Fruit fly (Drosophila melanogaster) whole organism, wandering third instar larva: ENCODE measurements around the gene CG46192.
"Not testable (repeated sequence)": the region's sequence is repeated elsewhere in the genome, so short reads cannot be mapped to it uniquely, and the experiment has no call there.

Experiments
- Hr83 ChIP-seq: fragments of 200-300 bp; sonication (Bioruptor generic); optimal IDR thresholded peaks from 2 replicates; lab custom pipeline; 2016; ENCODE audit warnings: missing biosample characterization, mild to moderate bottlenecking, missing genetic modification characterization, moderate library complexity; ENCODE audit not compliant: poor library complexity, severe bottlenecking
- Rel ChIP-seq, 2 experiments: fragments of 200-800 bp; sonication (Bioruptor generic) in 1 of 2; optimal IDR thresholded peaks; 2 replicates in 1 of 2; 3 replicates in 1 of 2; lab custom pipeline; 2016 to 2019; ENCODE audit warnings: mild to moderate bottlenecking in 2 of 2, missing biosample characterization in 2 of 2, missing genetic modification characterization in 2 of 2, moderate library complexity in 1 of 2
- Sp1 ChIP-seq: fragments of 200-800 bp; sonication (Bioruptor generic); optimal IDR thresholded peaks from 3 replicates; lab custom pipeline; 2019; ENCODE audit warnings: missing biosample characterization, mild to moderate bottlenecking, missing genetic modification characterization, moderate library complexity
- dmrt93B ChIP-seq: fragments of 200-800 bp; sonication (Bioruptor generic); optimal IDR thresholded peaks from 2 replicates; lab custom pipeline; 2018; ENCODE audit warnings: missing biosample characterization, mild to moderate bottlenecking, missing genetic modification characterization
- dsf ChIP-seq: sonication (Bioruptor generic); optimal IDR thresholded peaks from 2 replicates; lab custom pipeline; 2016; ENCODE audit warnings: missing biosample characterization, missing genetic modification characterization, borderline replicate concordance
- ey ChIP-seq: fragments of 200-800 bp; sonication (Bioruptor generic); optimal IDR thresholded peaks from 2 replicates; lab custom pipeline; 2016; ENCODE audit warnings: missing biosample characterization, missing genetic modification characterization
- fru ChIP-seq: fragments of 200-800 bp; sonication (Bioruptor generic); optimal IDR thresholded peaks from 3 replicates; lab custom pipeline; 2016; ENCODE audit warnings: missing biosample characterization, mild to moderate bottlenecking, missing genetic modification characterization
- pan ChIP-seq: fragments of >200 bp; optimal IDR thresholded peaks from 2 replicates; lab custom pipeline; 2017
- psq ChIP-seq: fragments of 200-800 bp; sonication (Bioruptor generic); optimal IDR thresholded peaks from 3 replicates; lab custom pipeline; 2017; ENCODE audit warnings: missing biosample characterization, mild to moderate bottlenecking, missing genetic modification characterization, moderate library complexity
- usp ChIP-seq: fragments of >200 bp; optimal IDR thresholded peaks from 2 replicates; lab custom pipeline; 2017; ENCODE audit warnings: missing biosample characterization, missing genetic modification characterization

- not testable (repeated sequence) for TF ChIP-seq ey (GFP tag; lab: Kevin White, UChicago); psq; pan (lab: Kevin White, UChicago); fru (GFP tag; lab: Kevin White, UChicago); Hr83 (GFP tag; lab: Kevin White, UChicago); dmrt93B (GFP tag; lab: Kevin White, UChicago); dsf (GFP tag; lab: Kevin White, UChicago); Sp1 (GFP tag; lab: Kevin White, UChicago); usp (GFP tag; lab: Kevin White, UChicago); Rel (GFP tag; optimal IDR thresholded peaks at IDR 0.05; lab: Kevin White, UChicago); Rel (tag; optimal IDR thresholded peaks at IDR 0.05; lab: Kevin White, UChicago)
Measured at dm6 chrY:3262880-3263279, 9.7 kb upstream of the CG46192 start, which contains the start of gene CG46193.
